Fruit fly (Drosophila melanogaster): Measurements from ENCODE around the gene Tmem43.
A peak's percentile ranks its signal among the peaks of the same experiment; 100 is the strongest.

Gene Tmem43

dm6 chr3L:7903489-7904150 is 11.3 kb downstream of the Tmem43 start (continued):
- TF ChIP-seq NfI (GFP tag; optimal IDR thresholded peaks at IDR 0.05) (peak; percentile 76), fru (optimal IDR thresholded peaks at IDR 0.05) (no peak), Dbx (GFP tag; IDR thresholded peaks at IDR 0.05) (peak; percentile 59), ken (GFP tag; IDR thresholded peaks at IDR 0.05) (peak; percentile 84), CG13624 (GFP tag; optimal IDR thresholded peaks at IDR 0.05) (peak; percentile 86), NK7.1 (GFP tag; optimal IDR thresholded peaks at IDR 0.05) (peak; percentile 79), CG18764 (GFP tag; optimal IDR thresholded peaks at IDR 0.05) (peak; percentile 86), sd (tag; optimal IDR thresholded peaks at IDR 0.05) (peak; percentile 95), CG7271 (tag; optimal IDR thresholded peaks at IDR 0.05) (peak; percentile 65), CG5953 (GFP tag; IDR thresholded peaks at IDR 0.05) (peak; percentile 78), CG5180 (GFP tag; optimal IDR thresholded peaks at IDR 0.05) (peak; percentile 70), ems (GFP tag; optimal IDR thresholded peaks at IDR 0.05) (peak; percentile 44), CrebB (tag; optimal IDR thresholded peaks at IDR 0.05) (peak; percentile 62), CG8765 (GFP tag; IDR thresholded peaks at IDR 0.05) (0 out of 2 replicates have a peak, but pooled peaks have one; percentile 16), CG15514 (GFP tag; optimal IDR thresholded peaks at IDR 0.05) (peak; percentile 47), CG30020 (tag; optimal IDR thresholded peaks at IDR 0.05) (no peak), CG10959 (GFP tag; IDR thresholded peaks at IDR 0.05) (peak; percentile 62; the same call in 1 of the 2 replicates), CG12219 (GFP tag; optimal IDR thresholded peaks at IDR 0.05) (peak; percentile 80), grn (GFP tag; optimal IDR thresholded peaks at IDR 0.05) (peak; percentile 45), tx (GFP tag; optimal IDR thresholded peaks at IDR 0.05) (peak; percentile 79), CG3995 (GFP tag; optimal IDR thresholded peaks at IDR 0.05) (peak; percentile 34), Ada2b (GFP tag; IDR thresholded peaks at IDR 0.05) (peak; percentile 82), ap (GFP tag; IDR thresholded peaks at IDR 0.05) (peak; percentile 80), CG14860 (GFP tag; IDR thresholded peaks at IDR 0.05; ENCODE audit: partially characterized antibody) (no peak), Xrp1 (GFP tag; IDR thresholded peaks at IDR 0.05) (peak; percentile 92), CG11695 (GFP tag; IDR thresholded peaks at IDR 0.05) (peak; percentile 77; the same call in 2 of the 3 replicates), Mes4 (GFP tag; optimal IDR thresholded peaks at IDR 0.05) (peak; percentile 84), MTF-1 (GFP tag; optimal IDR thresholded peaks at IDR 0.05; ENCODE audit: borderline replicate concordance) (peak; percentile 75), CG3281 (GFP tag; optimal IDR thresholded peaks at IDR 0.05) (peak; percentile 77), HLH54F (GFP tag; optimal IDR thresholded peaks at IDR 0.05) (peak; percentile 72), bowl (GFP tag; IDR thresholded peaks at IDR 0.05) (peak; percentile 66), Aef1 (GFP tag; IDR thresholded peaks at IDR 0.05) (peak; percentile 70), CG15696 (tag; optimal IDR thresholded peaks at IDR 0.05) (peak; percentile 84), GATAe (GFP tag; conservative IDR thresholded peaks at IDR 0.05) (0 out of 2 replicates have a peak, but pooled peaks have one; percentile 25), Vsx1 (GFP tag; optimal IDR thresholded peaks at IDR 0.05) (peak; percentile 69), repo (GFP tag; optimal IDR thresholded peaks at IDR 0.05) (peak; percentile 68), Hr78 (GFP tag; optimal IDR thresholded peaks at IDR 0.05) (peak in 1 of 2 experiments; percentile 79), E2f2 (GFP tag; IDR thresholded peaks at IDR 0.05) (peak; percentile 61; the same call in 1 of the 2 replicates), Hr39 (optimal IDR thresholded peaks at IDR 0.05) (no peak), CkIIα-i1 (GFP tag; IDR thresholded peaks at IDR 0.05) (no peak), CG6683 (GFP tag; optimal IDR thresholded peaks at IDR 0.05) (peak; percentile 57), lab (GFP tag; optimal IDR thresholded peaks at IDR 0.05) (peak; percentile 89), Doc3 (GFP tag; IDR thresholded peaks at IDR 0.05; ENCODE audit: partially characterized antibody) (no peak), Ets97D (GFP tag; optimal IDR thresholded peaks at IDR 0.05) (peak; percentile 43), Myb (GFP tag; optimal IDR thresholded peaks at IDR 0.05) (peak; percentile 50), crol (GFP tag; IDR thresholded peaks at IDR 0.05) (peak; percentile 85), oc (tag; optimal IDR thresholded peaks at IDR 0.05) (peak; percentile 92), tna (GFP tag; IDR thresholded peaks at IDR 0.05; ENCODE audit: partially characterized antibody) (no peak), CG1832 (GFP tag; optimal IDR thresholded peaks at IDR 0.05) (no peak), CG12236 (GFP tag; optimal IDR thresholded peaks at IDR 0.05) (peak; percentile 84)
